Worm (Caenorhabditis elegans) whole organism, young adult: ENCODE data around the gene frm-3.

Experiments
- B0019.2 ChIP-seq: fragments of 200-800 bp; sonication (Bioruptor generic); conservative IDR thresholded peaks from 2 replicates; pipeline ENCODE4 v1.3.6; 2022; ENCODE audit warnings: missing genetic modification reagents, missing genetic modification characterization, missing compliant biosample characterization
- C06A6.2 ChIP-seq: fragments of 200-800 bp; sonication (Bioruptor generic); conservative IDR thresholded peaks from 2 replicates; pipeline ENCODE4 v1.3.6; 2022; ENCODE audit warnings: missing genetic modification characterization, missing compliant biosample characterization
- F37B4.10 ChIP-seq: fragments of 200-800 bp; sonication (Bioruptor generic); IDR thresholded peaks from 2 replicates; pipeline ENCODE4 v1.3.6; 2022; ENCODE audit warnings: missing genetic modification characterization, missing compliant biosample characterization
- F55B11.4 ChIP-seq: sonication (generic microtip); optimal IDR thresholded peaks from 2 replicates; lab custom pipeline; 2016; ENCODE audit warnings: missing compliant biosample characterization, missing genetic modification characterization, borderline replicate concordance; ENCODE audit not compliant: insufficient read depth
- K11D2.4 ChIP-seq: fragments of 200-800 bp; sonication (Bioruptor generic); IDR thresholded peaks from 2 replicates; pipeline ENCODE4 v1.3.6; 2022; ENCODE audit warnings: missing genetic modification reagents, missing genetic modification characterization, missing compliant biosample characterization
- K12H6.12 ChIP-seq: fragments of 200-800 bp; sonication (Bioruptor generic); optimal IDR thresholded peaks from 2 replicates; lab custom pipeline; 2018; ENCODE audit warnings: mild to moderate bottlenecking, missing genetic modification characterization, missing compliant biosample characterization
- Y53F4B.3 ChIP-seq: fragments of 200-800 bp; sonication (Bioruptor generic); IDR thresholded peaks from 2 replicates; pipeline ENCODE4 v1.3.6; 2022; ENCODE audit warnings: missing genetic modification reagents, missing genetic modification characterization, missing compliant biosample characterization
- Y56A3A.18 ChIP-seq: fragments of 200-800 bp; sonication (Bioruptor generic); IDR thresholded peaks from 2 replicates; pipeline ENCODE4 v1.3.6; 2022; ENCODE audit warnings: missing genetic modification reagents, missing genetic modification characterization, missing compliant biosample characterization
- Y79H2A.3 ChIP-seq: fragments of 200-800 bp; sonication (Bioruptor generic); conservative IDR thresholded peaks from 2 replicates; pipeline ENCODE4 v1.3.6; 2022; ENCODE audit warnings: missing genetic modification reagents, missing genetic modification characterization, missing compliant biosample characterization
- Y95B8A.8 ChIP-seq: fragments of 200-800 bp; sonication (Bioruptor generic); IDR thresholded peaks from 2 replicates; pipeline ENCODE4 v1.3.6; 2022; ENCODE audit warnings: missing genetic modification reagents, missing genetic modification characterization, missing compliant biosample characterization
- atf-7 ChIP-seq: sonication (generic microtip); optimal IDR thresholded peaks from 2 replicates; lab custom pipeline; 2017; ENCODE audit warnings: mild to moderate bottlenecking, missing genetic modification characterization, missing compliant biosample characterization
- cebp-2 ChIP-seq: fragments of 200-800 bp; sonication (Bioruptor generic); IDR thresholded peaks from 2 replicates; pipeline ENCODE4 v1.3.6; 2022; ENCODE audit warnings: missing genetic modification characterization, missing compliant biosample characterization
- ceh-27 ChIP-seq: fragments of 200-800 bp; sonication (Bioruptor generic); optimal IDR thresholded peaks from 2 replicates; lab custom pipeline; 2018; ENCODE audit warnings: mild to moderate bottlenecking, missing genetic modification characterization, moderate library complexity, missing compliant biosample characterization
- ceh-40 ChIP-seq: fragments of 200-800 bp; sonication (Bioruptor generic); IDR thresholded peaks from 2 replicates; pipeline ENCODE4 v1.3.6; 2022; ENCODE audit warnings: missing genetic modification characterization, missing compliant biosample characterization
- ceh-79 ChIP-seq: sonication (generic microtip); optimal IDR thresholded peaks from 2 replicates; lab custom pipeline; 2017; ENCODE audit warnings: mild to moderate bottlenecking, missing genetic modification characterization, missing compliant biosample characterization
- ceh-91 ChIP-seq: fragments of 200-800 bp; sonication (Bioruptor generic); IDR thresholded peaks from 2 replicates; pipeline ENCODE4 v1.3.6; 2022; ENCODE audit warnings: missing genetic modification reagents, missing genetic modification characterization, missing compliant biosample characterization
- egl-18 ChIP-seq: fragments of 200-800 bp; sonication (Bioruptor generic); IDR thresholded peaks from 2 replicates; pipeline ENCODE4 v1.3.6; 2022; ENCODE audit warnings: missing genetic modification reagents, missing genetic modification characterization, missing compliant biosample characterization
- egrh-3 ChIP-seq: fragments of 200-800 bp; sonication (Bioruptor generic); IDR thresholded peaks from 2 replicates; pipeline ENCODE4 v1.3.6; 2022; ENCODE audit warnings: missing genetic modification reagents, missing genetic modification characterization, missing compliant biosample characterization
- ets-4 ChIP-seq: fragments of 200-800 bp; sonication (Bioruptor generic); optimal IDR thresholded peaks from 2 replicates; lab custom pipeline; 2018; ENCODE audit warnings: mild to moderate bottlenecking, missing genetic modification characterization, missing compliant biosample characterization
- him-1 ChIP-seq: sonication (generic microtip); optimal IDR thresholded peaks from 2 replicates; lab custom pipeline; 2016; ENCODE audit warnings: missing genotype, missing genetic modification reagents, missing genetic modification characterization, missing compliant biosample characterization
- hmg-1.2 ChIP-seq: fragments of 200-800 bp; sonication (Bioruptor generic); IDR thresholded peaks from 2 replicates; pipeline ENCODE4 v1.3.6; 2022; ENCODE audit warnings: missing genetic modification reagents, missing genetic modification characterization, missing compliant biosample characterization
- hrde-1 ChIP-seq: sonication (generic microtip); optimal IDR thresholded peaks from 2 replicates; lab custom pipeline; 2016; ENCODE audit warnings: missing genetic modification characterization, mild to moderate bottlenecking, missing compliant biosample characterization, moderate library complexity, missing genotype, missing genetic modification reagents, borderline replicate concordance
- let-607 ChIP-seq, 2 experiments: fragments of 200-800 bp in 1 of 2; sonication (Bioruptor generic) in 1 of 2; sonication (generic microtip) in 1 of 2; optimal IDR thresholded peaks; 2 replicates each; lab custom pipeline; 2016 to 2018; ENCODE audit warnings: mild to moderate bottlenecking in 2 of 2, missing compliant biosample characterization in 2 of 2, missing genetic modification characterization in 2 of 2, moderate library complexity in 2 of 2, missing genotype in 1 of 2
- lin-54 ChIP-seq: fragments of 200-800 bp; sonication (Bioruptor generic); optimal IDR thresholded peaks from 2 replicates; lab custom pipeline; 2018; ENCODE audit warnings: mild to moderate bottlenecking, missing genetic modification characterization, missing compliant biosample characterization
- lir-1 ChIP-seq: fragments of 200-800 bp; sonication (Bioruptor generic); conservative IDR thresholded peaks from 2 replicates; pipeline ENCODE4 v1.3.6; 2022; ENCODE audit warnings: missing genetic modification reagents, missing genetic modification characterization, missing compliant biosample characterization
- madf-3 ChIP-seq: fragments of 200-800 bp; sonication (Bioruptor generic); IDR thresholded peaks from 2 replicates; pipeline ENCODE4 v1.3.6; 2022; ENCODE audit warnings: missing genetic modification reagents, missing genetic modification characterization, missing compliant biosample characterization
- nhr-80 ChIP-seq: sonication (generic microtip); optimal IDR thresholded peaks from 2 replicates; lab custom pipeline; 2016; ENCODE audit warnings: missing genetic modification characterization, missing compliant biosample characterization
- pbrm-1 ChIP-seq: fragments of 200-800 bp; sonication (Bioruptor generic); IDR thresholded peaks from 2 replicates; pipeline ENCODE4 v1.3.6; 2022; ENCODE audit warnings: missing genetic modification reagents, missing genetic modification characterization, missing compliant biosample characterization
- pha-4 ChIP-seq: fragments of 150-350 bp; sonication (generic microtip); optimal IDR thresholded peaks from 2 replicates; lab custom pipeline; 2014; ENCODE audit warnings: missing biosample characterization, missing genetic modification reagents, missing genetic modification characterization
- rec-8 ChIP-seq, 2 experiments: sonication (generic microtip); optimal IDR thresholded peaks; 2 replicates each; lab custom pipeline; 2016; ENCODE audit warnings: mild to moderate bottlenecking in 2 of 2, missing genetic modification characterization in 2 of 2, missing genetic modification reagents in 2 of 2, missing genotype in 2 of 2, missing biosample characterization in 1 of 2, missing compliant biosample characterization in 1 of 2, moderate library complexity in 1 of 2
- repo-1 ChIP-seq: sonication (generic microtip); optimal IDR thresholded peaks from 2 replicates; lab custom pipeline; 2017; ENCODE audit warnings: mild to moderate bottlenecking, missing genetic modification characterization, missing compliant biosample characterization
- tbx-9 ChIP-seq: sonication (generic microtip); optimal IDR thresholded peaks from 2 replicates; lab custom pipeline; 2016; ENCODE audit warnings: borderline replicate concordance, missing genetic modification characterization, inconsistent platforms, missing compliant biosample characterization
- unc-130 ChIP-seq: sonication (generic microtip); optimal IDR thresholded peaks from 2 replicates; lab custom pipeline; 2016; ENCODE audit warnings: missing genetic modification reagents, missing genetic modification characterization, missing compliant biosample characterization
- ztf-25 ChIP-seq: fragments of 200-800 bp; sonication (Bioruptor generic); IDR thresholded peaks from 2 replicates; pipeline ENCODE4 v1.3.6; 2022; ENCODE audit warnings: missing genetic modification reagents, missing genetic modification characterization, missing compliant biosample characterization

Gene frm-3

ce11 chrX:11628580-11628979 is 56.3 kb downstream of the frm-3 start, which contains the start of gene spp-30:
Gene spp-30 (minus strand): TSS chrX:11628680.
- TF ChIP-seq ceh-40 (GFP tag; lab: Robert Waterston, UW) (no peak), ets-4 (GFP tag; lab: Kevin White, UChicago) (no peak), him-1 (tag; lab: Kevin White, UChicago) (no peak), madf-3 (GFP tag; lab: Robert Waterston, UW) (no peak), ceh-79 (tag; lab: Kevin White, UChicago) (no peak), tbx-9 (tag; lab: Kevin White, UChicago) (no peak), unc-130 (GFP tag; lab: Kevin White, UChicago) (no peak), pbrm-1 (no peak), rec-8 (tag; optimal IDR thresholded peaks at IDR 0.05; lab: Kevin White, UChicago) (no peak), Y79H2A.3 (GFP tag; lab: Robert Waterston, UW) (no peak), pha-4 (tag; lab: Kevin White, UChicago) (no peak), F37B4.10 (no peak), K11D2.4 (GFP tag; lab: Robert Waterston, UW) (no peak), ceh-27 (GFP tag; lab: Kevin White, UChicago) (no peak), Y95B8A.8 (GFP tag; lab: Robert Waterston, UW) (no peak), atf-7 (tag; lab: Kevin White, UChicago) (no peak), lin-54 (GFP tag; lab: Kevin White, UChicago) (no peak), egrh-3 (GFP tag; lab: Robert Waterston, UW) (no peak), ceh-91 (GFP tag; lab: Robert Waterston, UW) (no peak), lir-1 (GFP tag; lab: Robert Waterston, UW) (no peak)

- TF ChIP-seq ets-4 (GFP tag; lab: Kevin White, UChicago) (no peak), egl-18 (GFP tag; lab: Robert Waterston, UW) (no peak), lin-54 (GFP tag; lab: Kevin White, UChicago) (no peak), C06A6.2 (GFP tag; lab: Robert Waterston, UW) (no peak), cebp-2 (GFP tag; lab: Robert Waterston, UW) (no peak), nhr-80 (tag; lab: Kevin White, UChicago) (no peak), Y56A3A.18 (GFP tag; lab: Robert Waterston, UW) (no peak), lir-1 (GFP tag; lab: Robert Waterston, UW) (no peak), hmg-1.2 (no peak), Y53F4B.3 (GFP tag; lab: Robert Waterston, UW) (no peak), F55B11.4 (no peak), F37B4.10 (no peak), ztf-25 (GFP tag; lab: Robert Waterston, UW) (no peak), K12H6.12 (tag; lab: Kevin White, UChicago) (no peak), K11D2.4 (GFP tag; lab: Robert Waterston, UW) (no peak), repo-1 (tag; lab: Kevin White, UChicago) (no peak), B0019.2 (no peak)
- TF ChIP-seq, all 124 proteins: peak for 0
Measured at ce11 chrX:11630499-11630898, 58.2 kb downstream of the frm-3 start.

ce11 chrX:11632107-11632506 is 59.8 kb downstream of the frm-3 start, which contains the start of gene sto-6:
Gene sto-6 (plus strand): TSS chrX:11632407.
- TF ChIP-seq hrde-1 (tag; lab: Kevin White, UChicago), result no peak

ce11 chrX:11633278-11633677 is 61.0 kb downstream of the frm-3 start:
- no peak for TF ChIP-seq let-607 (tag; optimal IDR thresholded peaks at IDR 0.05; lab: Kevin White, UChicago)
